Fruit fly (Drosophila melanogaster) whole organism, adult: Measurements from ENCODE around the gene CG5506.

ENCODE experiments used
- CG11617 ChIP-seq: fragments of 200-800 bp; sonication (Bioruptor generic); optimal IDR thresholded peaks from 2 replicates; lab custom pipeline; 2017; ENCODE audit warnings: mild to moderate bottlenecking, missing biosample characterization, missing genetic modification reagents, missing genetic modification characterization
- CG12768 ChIP-seq: fragments of 200-800 bp; sonication (Bioruptor generic); optimal IDR thresholded peaks from 2 replicates; lab custom pipeline; 2017; ENCODE audit warnings: missing biosample characterization, missing genetic modification characterization, mild to moderate bottlenecking, moderate library complexity, missing genetic modification reagents
- CG1620 ChIP-seq: fragments of 200-800 bp; sonication (Bioruptor generic); optimal IDR thresholded peaks from 2 replicates; lab custom pipeline; 2016; ENCODE audit warnings: missing biosample characterization, missing genetic modification characterization
- CG33017 ChIP-seq: fragments of 200-800 bp; sonication (Bioruptor generic); optimal IDR thresholded peaks from 2 replicates; lab custom pipeline; 2018; ENCODE audit warnings: missing biosample characterization, mild to moderate bottlenecking, missing genetic modification characterization, moderate library complexity
- CG7045 ChIP-seq: fragments of 200-800 bp; sonication (Bioruptor generic); optimal IDR thresholded peaks from 2 replicates; lab custom pipeline; 2017; ENCODE audit warnings: missing biosample characterization, mild to moderate bottlenecking, missing genetic modification characterization
- CG7101 ChIP-seq: fragments of 200-800 bp; sonication (Bioruptor generic); optimal IDR thresholded peaks from 2 replicates; lab custom pipeline; 2018; ENCODE audit warnings: missing biosample characterization, mild to moderate bottlenecking, missing genetic modification characterization, moderate library complexity
- Clk ChIP-seq: fragments of 200-800 bp; sonication (Bioruptor generic); optimal IDR thresholded peaks from 2 replicates; lab custom pipeline; 2017; ENCODE audit warnings: missing biosample characterization, missing genetic modification characterization
- Crg-1 ChIP-seq: fragments of 200-800 bp; sonication (Bioruptor generic); optimal IDR thresholded peaks from 2 replicates; lab custom pipeline; 2016; ENCODE audit warnings: missing biosample characterization, missing genetic modification characterization
- ovo ChIP-seq: fragments of 200-800 bp; sonication (Bioruptor generic); optimal IDR thresholded peaks from 2 replicates; lab custom pipeline; 2016; ENCODE audit warnings: missing biosample characterization, missing genetic modification characterization
- pad ChIP-seq: fragments of 200-800 bp; sonication (Bioruptor generic); optimal IDR thresholded peaks from 3 replicates; lab custom pipeline; 2017; ENCODE audit warnings: missing biosample characterization, missing genetic modification characterization, mild to moderate bottlenecking, moderate library complexity, missing genetic modification reagents

dm6 chr3L:17904593-17904992, 20.4 kb upstream of the CG5506 start:
- no peak for TF ChIP-seq CG11617
- TF ChIP-seq Crg-1 (GFP tag; lab: Kevin White, UChicago), result peak; percentile 27
- TF ChIP-seq CG1620 (GFP tag; lab: Kevin White, UChicago), result no peak
- TF ChIP-seq CG7045 (GFP tag; lab: Kevin White, UChicago), result no peak
- TF ChIP-seq CG33017 (tag; lab: Kevin White, UChicago), result no peak
- no peak for TF ChIP-seq ovo (GFP tag; lab: Kevin White, UChicago)
- TF ChIP-seq CG12768 (GFP tag; lab: Kevin White, UChicago), result no peak
- no peak for TF ChIP-seq CG7101 (tag; lab: Kevin White, UChicago)
- no peak for TF ChIP-seq Clk (GFP tag; lab: Kevin White, UChicago)
- TF ChIP-seq pad (GFP tag; lab: Kevin White, UChicago), result no peak
